Worm (Caenorhabditis elegans) whole organism, young adult: Measurements from ENCODE around the gene T22C8.3.

Experiments used
- F52B5.7 ChIP-seq: sonication (generic microtip); optimal IDR thresholded peaks from 2 replicates; lab custom pipeline; 2016; ENCODE audit warnings: mild to moderate bottlenecking, missing genetic modification characterization, missing compliant biosample characterization
- F55B11.4 ChIP-seq: sonication (generic microtip); optimal IDR thresholded peaks from 2 replicates; lab custom pipeline; 2016; ENCODE audit warnings: missing compliant biosample characterization, missing genetic modification characterization, borderline replicate concordance; ENCODE audit not compliant: insufficient read depth
- aptf-3 ChIP-seq: fragments of 200-800 bp; sonication (Bioruptor generic); IDR thresholded peaks from 2 replicates; pipeline ENCODE4 v1.3.6; 2022; ENCODE audit warnings: missing genetic modification characterization, missing compliant biosample characterization
- nhr-120 ChIP-seq: fragments of 200-800 bp; sonication (Bioruptor generic); IDR thresholded peaks from 2 replicates; pipeline ENCODE4 v1.3.6; 2022; ENCODE audit warnings: missing genetic modification characterization, missing compliant biosample characterization
- pbrm-1 ChIP-seq: fragments of 200-800 bp; sonication (Bioruptor generic); IDR thresholded peaks from 2 replicates; pipeline ENCODE4 v1.3.6; 2022; ENCODE audit warnings: missing genetic modification reagents, missing genetic modification characterization, missing compliant biosample characterization
- sea-2 ChIP-seq: fragments of 200-800 bp; sonication (Bioruptor generic); IDR thresholded peaks from 2 replicates; pipeline ENCODE4 v1.3.6; 2022; ENCODE audit warnings: missing genetic modification characterization, missing compliant biosample characterization

DNA sequence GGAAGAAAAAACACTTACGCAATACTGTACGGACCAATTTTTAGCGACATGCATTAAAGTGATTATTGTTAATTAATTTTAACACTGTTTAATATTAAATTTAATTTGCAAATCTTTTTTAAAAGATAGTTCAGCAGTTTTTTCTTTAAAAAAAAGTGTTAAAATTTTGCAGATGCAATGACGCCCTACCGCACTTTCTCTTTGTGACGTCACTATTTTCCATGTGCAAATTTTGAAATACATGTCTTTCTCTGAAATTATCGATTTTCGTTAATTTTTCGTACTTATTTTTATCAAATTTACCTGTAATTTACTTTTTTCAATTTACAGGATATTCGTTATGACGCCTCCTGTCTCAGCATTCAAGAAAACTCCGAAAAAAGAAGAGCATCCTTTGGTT, 39.8 kb upstream of the T22C8.3 start, which contains the start of the genes piga-1 and eif-2Bepsilon:
- no peak for TF ChIP-seq F55B11.4
- TF ChIP-seq pbrm-1 (GFP tag; lab: Robert Waterston, UW) = no peak
- TF ChIP-seq nhr-120 (GFP tag; lab: Robert Waterston, UW) = no peak
- no peak for TF ChIP-seq sea-2 (GFP tag; lab: Robert Waterston, UW)
- no peak for TF ChIP-seq F52B5.7 (tag; lab: Kevin White, UChicago)
- no peak for TF ChIP-seq aptf-3 (GFP tag; lab: Robert Waterston, UW)
